Worm (Caenorhabditis elegans) whole organism, L4 larva: Measurements from ENCODE around the gene rcan-1.
A peak's percentile ranks its signal among the peaks of the same experiment; 100 is the strongest.

Experiments used
- D1046.2 ChIP-seq: fragments of 200-800 bp; sonication (Bioruptor generic); IDR thresholded peaks from 2 replicates; pipeline ENCODE4 v1.3.6; 2022; ENCODE audit warnings: missing genetic modification characterization, missing compliant biosample characterization
- F26F4.8 ChIP-seq: fragments of 200-800 bp; sonication (Bioruptor generic); conservative IDR thresholded peaks from 2 replicates; pipeline ENCODE4 v1.3.6; 2022; ENCODE audit warnings: missing genetic modification characterization, missing compliant biosample characterization
- F44E2.7 ChIP-seq: fragments of 200-800 bp; sonication (Bioruptor generic); IDR thresholded peaks from 2 replicates; pipeline ENCODE4 v2.1.2; 2022; ENCODE audit warnings: missing genetic modification characterization, missing compliant biosample characterization
- T20F7.1 ChIP-seq: fragments of 200-800 bp; sonication (Bioruptor generic); optimal IDR thresholded peaks from 2 replicates; lab custom pipeline; 2018; ENCODE audit warnings: mild to moderate bottlenecking, missing genetic modification characterization, missing compliant biosample characterization
- Y105C5A.15 ChIP-seq: fragments of 200-800 bp; sonication (Bioruptor generic); IDR thresholded peaks from 2 replicates; pipeline ENCODE4 v1.3.6; 2022; ENCODE audit warnings: missing genetic modification characterization, missing compliant biosample characterization
- Y75B8A.6 ChIP-seq: fragments of 200-800 bp; sonication (Bioruptor generic); IDR thresholded peaks from 2 replicates; pipeline ENCODE4 v1.3.6; 2022; ENCODE audit warnings: missing genetic modification reagents, missing genetic modification characterization, missing compliant biosample characterization
- ZK337.2 ChIP-seq: fragments of 200-800 bp; sonication (Bioruptor generic); IDR thresholded peaks from 2 replicates; pipeline ENCODE4 v1.3.6; 2022; ENCODE audit warnings: missing genetic modification reagents, missing genetic modification characterization, missing compliant biosample characterization
- aha-1 ChIP-seq: fragments of 150-350 bp; peaks from one replicate; lab custom pipeline; 2014; ENCODE audit warnings: missing biosample characterization, missing genetic modification characterization
- attf-4 ChIP-seq: sonication (generic microtip); optimal IDR thresholded peaks from 3 replicates; lab custom pipeline; 2017; ENCODE audit warnings: missing biosample characterization, missing genetic modification characterization
- ceh-28 ChIP-seq: fragments of 150-350 bp; optimal IDR thresholded peaks from 2 replicates; lab custom pipeline; 2014; ENCODE audit warnings: missing biosample characterization, missing genetic modification reagents, missing genetic modification characterization
- ceh-32 ChIP-seq: sonication (generic microtip); optimal IDR thresholded peaks from 2 replicates; lab custom pipeline; 2016; ENCODE audit warnings: mild to moderate bottlenecking, missing genetic modification characterization, missing compliant biosample characterization; ENCODE audit not compliant: poor library complexity
- ceh-44 ChIP-seq: fragments of 200-800 bp; sonication (Bioruptor generic); IDR thresholded peaks from 2 replicates; pipeline ENCODE4 v1.3.6; 2022; ENCODE audit warnings: missing genetic modification reagents, missing genetic modification characterization, missing compliant biosample characterization
- dmd-6 ChIP-seq: fragments of 200-800 bp; sonication (Bioruptor generic); IDR thresholded peaks from 2 replicates; pipeline ENCODE4 v1.3.6; 2022; ENCODE audit warnings: missing genetic modification reagents, missing genetic modification characterization, missing compliant biosample characterization
- dmd-9 ChIP-seq: fragments of 200-800 bp; sonication (Bioruptor generic); IDR thresholded peaks from 2 replicates; pipeline ENCODE4 v1.3.6; 2022; ENCODE audit warnings: missing genetic modification reagents, missing genetic modification characterization, missing compliant biosample characterization
- dpl-1 ChIP-seq: fragments of 150-350 bp; optimal IDR thresholded peaks from 2 replicates; lab custom pipeline; 2014; ENCODE audit warnings: missing biosample characterization, missing genetic modification reagents, missing genetic modification characterization
- egl-43 ChIP-seq: fragments of 200-800 bp; sonication (Bioruptor generic); IDR thresholded peaks from 2 replicates; pipeline ENCODE4 v1.3.6; 2022; ENCODE audit warnings: missing genetic modification reagents, missing genetic modification characterization, missing compliant biosample characterization
- fkh-10 ChIP-seq: fragments of 150-350 bp; optimal IDR thresholded peaks from 2 replicates; lab custom pipeline; 2014; ENCODE audit warnings: missing biosample characterization, missing genetic modification reagents, missing genetic modification characterization
- fos-1 ChIP-seq: fragments of 150-350 bp; optimal IDR thresholded peaks from 2 replicates; lab custom pipeline; 2014; ENCODE audit warnings: missing biosample characterization, missing genetic modification characterization
- hif-1 ChIP-seq, 2 experiments: sonication (generic microtip); optimal IDR thresholded peaks; 2 replicates each; lab custom pipeline; 2016 to 2017; ENCODE audit warnings: missing compliant biosample characterization in 2 of 2, missing genetic modification characterization in 2 of 2, missing genetic modification reagents in 2 of 2, missing genotype in 2 of 2, mild to moderate bottlenecking in 1 of 2
- hlh-11 ChIP-seq: fragments of 200-800 bp; sonication (Bioruptor generic); optimal IDR thresholded peaks from 2 replicates; lab custom pipeline; 2018; ENCODE audit warnings: mild to moderate bottlenecking, missing genetic modification characterization, missing compliant biosample characterization
- hlh-30 ChIP-seq: sonication (generic microtip); optimal IDR thresholded peaks from 2 replicates; lab custom pipeline; 2017; ENCODE audit warnings: antibody characterized with exemption, mild to moderate bottlenecking, missing genetic modification characterization, missing compliant biosample characterization; ENCODE audit not compliant: insufficient read depth
- jun-1 ChIP-seq: fragments of 150-350 bp; optimal IDR thresholded peaks from 2 replicates; lab custom pipeline; 2014; ENCODE audit warnings: missing biosample characterization, missing genetic modification reagents, missing genetic modification characterization
- lin-13 ChIP-seq: fragments of 150-350 bp; optimal IDR thresholded peaks from 2 replicates; lab custom pipeline; 2014; ENCODE audit warnings: missing biosample characterization, missing genetic modification reagents, missing genetic modification characterization
- madf-9 ChIP-seq: fragments of 200-800 bp; sonication (Bioruptor generic); conservative IDR thresholded peaks from 2 replicates; pipeline ENCODE4 v1.3.6; 2022; ENCODE audit warnings: missing genetic modification reagents, missing genetic modification characterization, missing compliant biosample characterization
- mdl-1 ChIP-seq, 2 experiments: fragments of 150-350 bp in 1 of 2; sonication (generic microtip) in 1 of 2; optimal IDR thresholded peaks; 2 replicates each; lab custom pipeline; 2014 to 2017; ENCODE audit warnings: missing biosample characterization in 2 of 2, missing genetic modification characterization in 2 of 2
- mes-2 ChIP-seq: sonication (generic microtip); optimal IDR thresholded peaks from 2 replicates; lab custom pipeline; 2016; ENCODE audit warnings: missing genotype, mild to moderate bottlenecking, missing genetic modification characterization, missing compliant biosample characterization; ENCODE audit not compliant: poor library complexity, severe bottlenecking
- mxl-2 ChIP-seq: fragments of 200-800 bp; sonication (Bioruptor generic); conservative IDR thresholded peaks from 2 replicates; pipeline ENCODE4 v1.3.6; 2022; ENCODE audit warnings: missing genetic modification reagents, missing genetic modification characterization, missing compliant biosample characterization
- mxl-3 ChIP-seq: fragments of 200-800 bp; sonication (Bioruptor generic); optimal IDR thresholded peaks from 2 replicates; lab custom pipeline; 2018; ENCODE audit warnings: mild to moderate bottlenecking, missing genetic modification characterization, missing compliant biosample characterization
- nhr-102 ChIP-seq: sonication (generic microtip); optimal IDR thresholded peaks from 2 replicates; lab custom pipeline; 2016; ENCODE audit warnings: mild to moderate bottlenecking, missing genetic modification characterization, moderate library complexity, missing compliant biosample characterization
- nhr-11 ChIP-seq: fragments of 150-350 bp; optimal IDR thresholded peaks from 2 replicates; lab custom pipeline; 2014; ENCODE audit warnings: missing biosample characterization, missing genetic modification characterization
- nhr-111 ChIP-seq: fragments of 200-800 bp; sonication (Bioruptor generic); optimal IDR thresholded peaks from 2 replicates; lab custom pipeline; 2018; ENCODE audit warnings: mild to moderate bottlenecking, missing genetic modification characterization, missing compliant biosample characterization
- nhr-25 ChIP-seq: sonication (generic microtip); optimal IDR thresholded peaks from 2 replicates; lab custom pipeline; 2017; ENCODE audit warnings: missing genetic modification characterization, mild to moderate bottlenecking, missing compliant biosample characterization, antibody characterized with exemption, moderate library complexity, borderline replicate concordance; ENCODE audit not compliant: insufficient read depth
- nhr-28 ChIP-seq: fragments of 150-350 bp; optimal IDR thresholded peaks from 2 replicates; lab custom pipeline; 2014; ENCODE audit warnings: missing biosample characterization, missing genetic modification characterization
- nhr-48 ChIP-seq: sonication (generic microtip); optimal IDR thresholded peaks from 2 replicates; lab custom pipeline; 2016; ENCODE audit warnings: mild to moderate bottlenecking, missing genetic modification characterization, missing compliant biosample characterization
- nhr-77 ChIP-seq: fragments of 150-350 bp; optimal IDR thresholded peaks from 2 replicates; lab custom pipeline; 2014; ENCODE audit warnings: missing biosample characterization, missing genetic modification characterization
- pha-4 ChIP-seq, 2 experiments: fragments of 150-350 bp in 1 of 2; fragments of 200-800 bp in 1 of 2; sonication (Bioruptor generic) in 1 of 2; IDR thresholded peaks in 1 of 2; optimal IDR thresholded peaks in 1 of 2; 2 replicates each; pipeline versions ENCODE4 v1.3.6 to Lab custom; 2014 to 2022; ENCODE audit warnings: missing genetic modification characterization in 2 of 2, missing genetic modification reagents in 2 of 2, missing biosample characterization in 1 of 2, missing compliant biosample characterization in 1 of 2
- pqm-1 ChIP-seq: sonication (generic microtip); optimal IDR thresholded peaks from 2 replicates; lab custom pipeline; 2017; ENCODE audit warnings: missing biosample characterization, missing genetic modification characterization
- snpc-4 ChIP-seq: fragments of 150-350 bp; optimal IDR thresholded peaks from 2 replicates; lab custom pipeline; 2014; ENCODE audit warnings: missing biosample characterization, missing genetic modification characterization
- spr-3 ChIP-seq: fragments of 200-800 bp; sonication (Bioruptor generic); optimal IDR thresholded peaks from 2 replicates; lab custom pipeline; 2018; ENCODE audit warnings: mild to moderate bottlenecking, missing genetic modification characterization, missing compliant biosample characterization
- tag-97 ChIP-seq: fragments of 200-800 bp; sonication (Bioruptor generic); IDR thresholded peaks from 2 replicates; pipeline ENCODE4 v1.3.6; 2022; ENCODE audit warnings: missing genetic modification characterization, missing compliant biosample characterization
- tra-1 ChIP-seq: fragments of 200-800 bp; sonication (Bioruptor generic); IDR thresholded peaks from 2 replicates; pipeline ENCODE4 v1.3.6; 2022; ENCODE audit warnings: missing genetic modification reagents, missing genetic modification characterization, missing compliant biosample characterization
- unc-130 ChIP-seq: sonication (generic microtip); optimal IDR thresholded peaks from 2 replicates; lab custom pipeline; 2016; ENCODE audit warnings: missing genetic modification reagents, missing genetic modification characterization, missing compliant biosample characterization
- unc-39 ChIP-seq: sonication (generic microtip); optimal IDR thresholded peaks from 2 replicates; lab custom pipeline; 2017; ENCODE audit warnings: missing biosample characterization, missing genetic modification characterization
- unc-62 ChIP-seq, 3 experiments: fragments of 150-350 bp in 1 of 3; sonication (generic microtip); optimal IDR thresholded peaks in 2 of 3; peaks in 1 of 3; 1 replicate in 1 of 3; 2 replicates in 2 of 3; lab custom pipeline; 2014 to 2017; ENCODE audit warnings: missing biosample characterization in 3 of 3, missing genetic modification characterization in 3 of 3, missing genetic modification reagents in 3 of 3, missing genotype in 1 of 3
- zfp-3 ChIP-seq: fragments of 200-800 bp; sonication (Bioruptor generic); conservative IDR thresholded peaks from 2 replicates; pipeline ENCODE4 v1.3.6; 2022; ENCODE audit warnings: missing genetic modification reagents, missing genetic modification characterization, missing compliant biosample characterization
- zip-11 ChIP-seq: fragments of 200-800 bp; sonication (Bioruptor generic); IDR thresholded peaks from 2 replicates; pipeline ENCODE4 v1.3.6; 2022; ENCODE audit warnings: missing genetic modification characterization, missing compliant biosample characterization
- ztf-11 ChIP-seq: fragments of 150-350 bp; optimal IDR thresholded peaks from 2 replicates; lab custom pipeline; 2014; ENCODE audit warnings: missing biosample characterization, missing genetic modification characterization

The rcan-1 gene

ce11 chrIII:5715467-5715866 is 31.6 kb upstream of the rcan-1 start (continued):
- peak in 1 of 2 experiments; percentile 72 for TF ChIP-seq hif-1 (tag; optimal IDR thresholded peaks at IDR 0.05; lab: Kevin White, UChicago)
- TF ChIP-seq nhr-102 (tag; lab: Kevin White, UChicago), result no peak
- TF ChIP-seq pqm-1 (tag; lab: Kevin White, UChicago), result peak; percentile 21
- no peak for TF ChIP-seq F26F4.8 (GFP tag; lab: Robert Waterston, UW)
- no peak for TF ChIP-seq snpc-4
- TF ChIP-seq dpl-1 (GFP tag; lab: Kevin White, UChicago), result peak; percentile 26
- no peak for TF ChIP-seq tag-97 (GFP tag; lab: Robert Waterston, UW)
- peak; percentile 60 for TF ChIP-seq nhr-11 (tag; lab: Kevin White, UChicago)
- peak; percentile 39 for TF ChIP-seq dmd-6 (GFP tag; lab: Robert Waterston, UW)
- peak; percentile 86 for TF ChIP-seq egl-43 (GFP tag; lab: Robert Waterston, UW)
- TF ChIP-seq fkh-10 (GFP tag; lab: Kevin White, UChicago), result peak; percentile 23
- TF ChIP-seq zip-11 (GFP tag; lab: Robert Waterston, UW), result 0 out of 2 replicates have a peak, but pooled peaks have one; percentile 11
- TF ChIP-seq ZK337.2 (GFP tag; lab: Robert Waterston, UW), result no peak
- no peak for TF ChIP-seq ztf-11 (tag; lab: Kevin White, UChicago)
- peak; percentile 3 for TF ChIP-seq nhr-111 (GFP tag; lab: Kevin White, UChicago)
- no peak for TF ChIP-seq ceh-32 (tag; lab: Kevin White, UChicago)
- peak; percentile 48 for TF ChIP-seq lin-13
- TF ChIP-seq madf-9 (GFP tag; lab: Robert Waterston, UW), result peak; percentile 58
- TF ChIP-seq F44E2.7 (GFP tag; lab: Robert Waterston, UW), result 0 out of 2 replicates have a peak, but pooled peaks have one; percentile 30
- TF ChIP-seq unc-130 (GFP tag; lab: Kevin White, UChicago), result no peak
- TF ChIP-seq nhr-28 (tag; lab: Kevin White, UChicago), result peak; percentile 55
- 0 out of 2 replicates have a peak, but pooled peaks have one; percentile 12 for TF ChIP-seq D1046.2
- TF ChIP-seq Y105C5A.15 (GFP tag; lab: Robert Waterston, UW), result peak; percentile 38; the same call in 1 of the 2 replicates
- TF ChIP-seq dmd-9 (GFP tag; lab: Robert Waterston, UW), result no peak
- TF ChIP-seq ceh-28 (tag; lab: Kevin White, UChicago), result peak; percentile 9
- peak in 1 of 2 experiments; percentile 93 for TF ChIP-seq unc-62 (GFP tag; optimal IDR thresholded peaks at IDR 0.05 in 1 of 2; lab: Kevin White, UChicago)
- no peak for TF ChIP-seq unc-62 (tag; optimal IDR thresholded peaks at IDR 0.05; lab: Kevin White, UChicago)
- TF ChIP-seq T20F7.1, result no peak
- peak; percentile 64 for TF ChIP-seq hlh-30 (tag; lab: Kevin White, UChicago)
- peak; percentile 41 for TF ChIP-seq nhr-48 (tag; lab: Kevin White, UChicago)
- peak; percentile 17; the same call in 1 of the 2 replicates for TF ChIP-seq pha-4 (GFP tag; IDR thresholded peaks at IDR 0.05; lab: Robert Waterston, UW)
- no peak for TF ChIP-seq pha-4 (tag; optimal IDR thresholded peaks at IDR 0.05; lab: Kevin White, UChicago)
- peak; percentile 70 for TF ChIP-seq mxl-3 (GFP tag; lab: Kevin White, UChicago)
- peak; percentile 66 to 78 for TF ChIP-seq mdl-1 (tag; optimal IDR thresholded peaks at IDR 0.05; lab: Kevin White, UChicago)
- peak; percentile 46 for TF ChIP-seq nhr-77
- peak; percentile 38 for TF ChIP-seq jun-1
- peak; percentile 98 for TF ChIP-seq aha-1 (tag; lab: Kevin White, UChicago)

- TF ChIP-seq attf-4 (tag; lab: Kevin White, UChicago) (no peak), spr-3 (no peak), fos-1 (tag; lab: Kevin White, UChicago) (no peak), ceh-44 (GFP tag; lab: Robert Waterston, UW) (no peak), nhr-102 (tag; lab: Kevin White, UChicago) (no peak), zfp-3 (GFP tag; lab: Robert Waterston, UW) (peak; percentile 35; the same call in 1 of the 2 replicates), Y105C5A.15 (GFP tag; lab: Robert Waterston, UW) (no peak), tag-97 (GFP tag; lab: Robert Waterston, UW) (0 out of 2 replicates have a peak, but pooled peaks have one; percentile 25), pqm-1 (tag; lab: Kevin White, UChicago) (peak; percentile 16), unc-39 (no peak), ZK337.2 (GFP tag; lab: Robert Waterston, UW) (no peak), Y75B8A.6 (GFP tag; lab: Robert Waterston, UW) (0 out of 2 replicates have a peak, but pooled peaks have one; percentile 24), mes-2 (tag; lab: Kevin White, UChicago) (peak; percentile 50), ceh-28 (tag; lab: Kevin White, UChicago) (no peak), aha-1 (tag; lab: Kevin White, UChicago) (peak; percentile 55), mxl-2 (GFP tag; lab: Robert Waterston, UW) (no peak), hlh-11 (no peak), lin-13 (no peak), nhr-25 (tag; lab: Kevin White, UChicago) (no peak), tra-1 (GFP tag; lab: Robert Waterston, UW) (no peak)
Measured at ce11 chrIII:5714984-5715454, 31.1 kb upstream of the rcan-1 start.
